Fruit fly (Drosophila melanogaster): ENCODE results near the gene Grip71.

Grip71 gene

dm6 chr2L:18689376-18689775 lies 19.3 kb upstream of the Grip71 start, which contains the start of gene CG10336 (continued):
- no peak for TF ChIP-seq CG6813 (GFP tag; optimal IDR thresholded peaks at IDR 0.05)
- no peak for TF ChIP-seq CG13775 (GFP tag; optimal IDR thresholded peaks at IDR 0.05)
- peak; percentile 99 for TF ChIP-seq CG17385 (GFP tag; optimal IDR thresholded peaks at IDR 0.05)
- no peak for TF ChIP-seq CG7271 (tag; optimal IDR thresholded peaks at IDR 0.05)
- TF ChIP-seq exex (tag; optimal IDR thresholded peaks at IDR 0.05): no peak
- no peak for TF ChIP-seq aop (GFP tag; IDR thresholded peaks at IDR 0.05)
- no peak for TF ChIP-seq cas (GFP tag; IDR thresholded peaks at IDR 0.05)
- peak; percentile 36; the same call in 1 of the 3 replicates for TF ChIP-seq Opbp (GFP tag; IDR thresholded peaks at IDR 0.05; ENCODE audit: partially characterized antibody)
- TF ChIP-seq knrl (GFP tag; IDR thresholded peaks at IDR 0.05; ENCODE audit: partially characterized antibody): peak; percentile 52
- peak; percentile 42; the same call in 1 of the 2 replicates for TF ChIP-seq bbx (GFP tag; IDR thresholded peaks at IDR 0.05; ENCODE audit: partially characterized antibody)
- peak; percentile 34; the same call in 1 of the 2 replicates for TF ChIP-seq Dref (GFP tag; IDR thresholded peaks at IDR 0.05)
- peak; percentile 55 for TF ChIP-seq CG15514 (GFP tag; optimal IDR thresholded peaks at IDR 0.05)
- no peak for TF ChIP-seq CG1024 (GFP tag; IDR thresholded peaks at IDR 0.05)
- TF ChIP-seq Trl (optimal IDR thresholded peaks at IDR 0.05): no peak
- TF ChIP-seq Trl (GFP tag; optimal IDR thresholded peaks at IDR 0.05): peak; percentile 2
- no peak for TF ChIP-seq Hand (GFP tag; optimal IDR thresholded peaks at IDR 0.05)
- no peak for TF ChIP-seq pum (GFP tag; optimal IDR thresholded peaks at IDR 0.05)
- TF ChIP-seq CG9932 (GFP tag; IDR thresholded peaks at IDR 0.05): peak; percentile 36; the same call in 1 of the 2 replicates
- no peak for TF ChIP-seq CG15269 (tag; optimal IDR thresholded peaks at IDR 0.05)
- peak; percentile 93 for TF ChIP-seq E2f1 (GFP tag; IDR thresholded peaks at IDR 0.05)
- no peak for TF ChIP-seq caup (GFP tag; optimal IDR thresholded peaks at IDR 0.05; ENCODE audit: severe bottlenecking)
- TF ChIP-seq Hr51 (GFP tag; optimal IDR thresholded peaks at IDR 0.05): no peak
- TF ChIP-seq CG10209 (GFP tag; optimal IDR thresholded peaks at IDR 0.05): no peak
- TF ChIP-seq dmrt99B (tag; optimal IDR thresholded peaks at IDR 0.05): no peak
- TF ChIP-seq CG7963 (GFP tag; IDR thresholded peaks at IDR 0.05; ENCODE audit: partially characterized antibody): 0 out of 3 replicates have a peak, but pooled peaks have one; percentile 30
- TF ChIP-seq zen (tag; optimal IDR thresholded peaks at IDR 0.05): no peak
- TF ChIP-seq CG33557 (GFP tag; optimal IDR thresholded peaks at IDR 0.05): no peak
- no peak for TF ChIP-seq lab (GFP tag; optimal IDR thresholded peaks at IDR 0.05)
- TF ChIP-seq gt (GFP tag; IDR thresholded peaks at IDR 0.05): no peak
- no peak for TF ChIP-seq tin (GFP tag; optimal IDR thresholded peaks at IDR 0.05)
- no peak for TF ChIP-seq Side (GFP tag; optimal IDR thresholded peaks at IDR 0.05)
- peak; percentile 53 for TF ChIP-seq Sry-β (GFP tag; optimal IDR thresholded peaks at IDR 0.05)
- TF ChIP-seq CG10366 (GFP tag; IDR thresholded peaks at IDR 0.05): no peak
- no peak for TF ChIP-seq Hmr (GFP tag; optimal IDR thresholded peaks at IDR 0.05)
- peak in 1 of 2 experiments; percentile 100 for TF ChIP-seq Pdp1 (GFP tag; optimal IDR thresholded peaks at IDR 0.05)
- TF ChIP-seq cato (GFP tag; optimal IDR thresholded peaks at IDR 0.05; ENCODE audit: borderline replicate concordance): no peak
- no peak for TF ChIP-seq CG15601 (tag; optimal IDR thresholded peaks at IDR 0.05)
- TF ChIP-seq fd64A (GFP tag; optimal IDR thresholded peaks at IDR 0.05): no peak
- TF ChIP-seq Lim3 (GFP tag; IDR thresholded peaks at IDR 0.05): no peak
- 0 out of 2 replicates have a peak, but pooled peaks have one; percentile 25 for TF ChIP-seq ato (GFP tag; IDR thresholded peaks at IDR 0.05; ENCODE audit: partially characterized antibody)
- TF ChIP-seq CkIIα-i1 (GFP tag; IDR thresholded peaks at IDR 0.05): no peak
- no peak for TF ChIP-seq corto (GFP tag; optimal IDR thresholded peaks at IDR 0.05)
- TF ChIP-seq cg (GFP tag; optimal IDR thresholded peaks at IDR 0.05): no peak
- TF ChIP-seq CG1233 (GFP tag; optimal IDR thresholded peaks at IDR 0.05): no peak
- no peak for TF ChIP-seq CG2712 (tag; optimal IDR thresholded peaks at IDR 0.05)
- no peak for TF ChIP-seq gsb (GFP tag; IDR thresholded peaks at IDR 0.05)
- no peak for TF ChIP-seq CG15011 (GFP tag; optimal IDR thresholded peaks at IDR 0.05)
- no peak for TF ChIP-seq CG13296 (GFP tag; optimal IDR thresholded peaks at IDR 0.05)
- no peak for TF ChIP-seq CG17186 (GFP tag; optimal IDR thresholded peaks at IDR 0.05)
